Worm (Caenorhabditis elegans) whole organism, young adult: ENCODE data around the gene C30F2.4.

Experiments
- B0261.1 ChIP-seq: sonication (generic microtip); optimal IDR thresholded peaks from 2 replicates; lab custom pipeline; 2016; ENCODE audit warnings: mild to moderate bottlenecking, missing genetic modification characterization, moderate library complexity, missing compliant biosample characterization
- Y53F4B.3 ChIP-seq: fragments of 200-800 bp; sonication (Bioruptor generic); IDR thresholded peaks from 2 replicates; pipeline ENCODE4 v1.3.6; 2022; ENCODE audit warnings: missing genetic modification reagents, missing genetic modification characterization, missing compliant biosample characterization
- cebp-1 ChIP-seq, 2 experiments: fragments of 200-800 bp in 1 of 2; sonication (Bioruptor generic) in 1 of 2; sonication (generic microtip) in 1 of 2; IDR thresholded peaks in 1 of 2; optimal IDR thresholded peaks in 1 of 2; 2 replicates each; pipeline versions ENCODE4 v1.3.6 to Lab custom; 2017 to 2022; ENCODE audit warnings: missing compliant biosample characterization in 2 of 2, missing genetic modification characterization in 2 of 2, mild to moderate bottlenecking in 1 of 2, missing genetic modification reagents in 1 of 2, moderate library complexity in 1 of 2
- efl-1 ChIP-seq: fragments of 150-350 bp; optimal IDR thresholded peaks from 2 replicates; lab custom pipeline; 2014; ENCODE audit warnings: missing biosample characterization, missing genetic modification reagents, missing genetic modification characterization
- ztf-18 ChIP-seq: sonication (generic microtip); optimal IDR thresholded peaks from 2 replicates; lab custom pipeline; 2016; ENCODE audit warnings: missing genotype, mild to moderate bottlenecking, missing genetic modification characterization, missing compliant biosample characterization
- ztf-3 ChIP-seq: fragments of 200-800 bp; sonication (Bioruptor generic); optimal IDR thresholded peaks from 2 replicates; lab custom pipeline; 2018; ENCODE audit warnings: mild to moderate bottlenecking, missing genetic modification characterization, missing compliant biosample characterization

- TF ChIP-seq efl-1 (GFP tag; lab: Kevin White, UChicago) (no peak), ztf-3 (GFP tag; lab: Kevin White, UChicago) (no peak), ztf-18 (tag; lab: Kevin White, UChicago) (no peak), cebp-1 (GFP tag; IDR thresholded peaks at IDR 0.05; lab: Robert Waterston, UW) (no peak), cebp-1 (tag; optimal IDR thresholded peaks at IDR 0.05; lab: Kevin White, UChicago) (no peak), Y53F4B.3 (GFP tag; lab: Robert Waterston, UW) (no peak), B0261.1 (tag; lab: Kevin White, UChicago) (no peak)
Measured at ce11 chrX:16030506-16030905, 45.9 kb downstream of the C30F2.4 start, which contains the start of gene mboa-1.
